Worm (Caenorhabditis elegans): ENCODE measurements around the gene pqn-35.

ce11 chrII:4650072-4650471 is 37.3 kb downstream of the pqn-35 start:
- TF ChIP-seq nhr-12 (tag; optimal IDR thresholded peaks at IDR 0.05): no peak
- no peak for TF ChIP-seq ztf-11 (tag; optimal IDR thresholded peaks at IDR 0.05)
- no peak for TF ChIP-seq mab-5 (tag; optimal IDR thresholded peaks at IDR 0.05)
- no peak for TF ChIP-seq nhr-21 (tag; optimal IDR thresholded peaks at IDR 0.05)
- TF ChIP-seq nhr-237 (tag; optimal IDR thresholded peaks at IDR 0.05): no peak
- no peak for TF ChIP-seq fos-1 (tag; optimal IDR thresholded peaks at IDR 0.05)

Measured in whole organism, L2 larva.